Fruit fly (Drosophila melanogaster): ENCODE results near the gene CG42674.

dm6 chr3L:20105794-20106193, 92.3 kb downstream of the CG42674 start, which contains the start of gene CG14185:
- TF ChIP-seq CG32264 (GFP tag; optimal IDR thresholded peaks at IDR 0.05) = no peak
- no peak for TF ChIP-seq lola (GFP tag; optimal IDR thresholded peaks at IDR 0.05)
- TF ChIP-seq woc (GFP tag; optimal IDR thresholded peaks at IDR 0.05) = no peak
- no peak for TF ChIP-seq Dfd (GFP tag; optimal IDR thresholded peaks at IDR 0.05)
- no peak for TF ChIP-seq fru (GFP tag; optimal IDR thresholded peaks at IDR 0.05)
- no peak for TF ChIP-seq ey (GFP tag; optimal IDR thresholded peaks at IDR 0.05)
- no peak for TF ChIP-seq Abd-B (GFP tag; optimal IDR thresholded peaks at IDR 0.05)
- TF ChIP-seq psq (GFP tag; optimal IDR thresholded peaks at IDR 0.05) = no peak
- no peak for TF ChIP-seq pan (optimal IDR thresholded peaks at IDR 0.05)
- TF ChIP-seq N (GFP tag; optimal IDR thresholded peaks at IDR 0.05) = no peak
- no peak for TF ChIP-seq h (GFP tag; optimal IDR thresholded peaks at IDR 0.05)

Data from whole organism, wandering third instar larva.